Worm (Caenorhabditis elegans) whole organism, late embryonic: ENCODE measurements around the gene T25D1.2.
A peak's percentile ranks its signal among the peaks of the same experiment; 100 is the strongest.

Experiments used
- C38D4.7 ChIP-seq: fragments of 200-800 bp; sonication (Bioruptor generic); optimal IDR thresholded peaks from 2 replicates; lab custom pipeline; 2018; ENCODE audit warnings: mild to moderate bottlenecking, missing genetic modification characterization, moderate library complexity, missing compliant biosample characterization
- K02D7.2 ChIP-seq: sonication (generic microtip); optimal IDR thresholded peaks from 2 replicates; lab custom pipeline; 2017; ENCODE audit warnings: mild to moderate bottlenecking, missing genetic modification characterization, missing compliant biosample characterization
- K09A11.1 ChIP-seq: sonication (generic microtip); optimal IDR thresholded peaks from 2 replicates; lab custom pipeline; 2017; ENCODE audit warnings: antibody characterized with exemption, mild to moderate bottlenecking, missing genetic modification characterization, missing compliant biosample characterization; ENCODE audit not compliant: insufficient read depth
- ceh-18 ChIP-seq: sonication (generic microtip); optimal IDR thresholded peaks from 2 replicates; lab custom pipeline; 2016; ENCODE audit warnings: missing genetic modification characterization, missing compliant biosample characterization
- ceh-2 ChIP-seq: sonication (generic microtip); optimal IDR thresholded peaks from 2 replicates; lab custom pipeline; 2016; ENCODE audit warnings: missing genotype, missing genetic modification characterization, missing compliant biosample characterization
- ceh-24 ChIP-seq: sonication (generic microtip); optimal IDR thresholded peaks from 2 replicates; lab custom pipeline; 2016; ENCODE audit warnings: mild to moderate bottlenecking, missing genetic modification characterization, missing compliant biosample characterization
- ceh-30 ChIP-seq: fragments of 150-350 bp; optimal IDR thresholded peaks from 2 replicates; lab custom pipeline; 2014; ENCODE audit warnings: missing biosample characterization, missing genetic modification characterization
- ceh-31 ChIP-seq: sonication (generic microtip); optimal IDR thresholded peaks from 2 replicates; lab custom pipeline; 2016; ENCODE audit warnings: missing genetic modification characterization, missing compliant biosample characterization
- ceh-34 ChIP-seq: sonication (generic microtip); optimal IDR thresholded peaks from 2 replicates; lab custom pipeline; 2016; ENCODE audit warnings: mild to moderate bottlenecking, missing genetic modification characterization, missing compliant biosample characterization
- ceh-45 ChIP-seq: fragments of 200-800 bp; sonication (Bioruptor generic); IDR thresholded peaks from 2 replicates; pipeline ENCODE4 v1.3.6; 2022; ENCODE audit warnings: missing genetic modification reagents, missing genetic modification characterization, missing compliant biosample characterization
- ceh-6 ChIP-seq: fragments of 200-800 bp; sonication (Bioruptor generic); optimal IDR thresholded peaks from 2 replicates; lab custom pipeline; 2018; ENCODE audit warnings: mild to moderate bottlenecking, missing genetic modification characterization, missing compliant biosample characterization
- che-1 ChIP-seq: sonication (generic microtip); optimal IDR thresholded peaks from 2 replicates; lab custom pipeline; 2016; ENCODE audit warnings: mild to moderate bottlenecking, missing genetic modification characterization, missing compliant biosample characterization
- dmd-4 ChIP-seq: sonication (generic microtip); optimal IDR thresholded peaks from 2 replicates; lab custom pipeline; 2016; ENCODE audit warnings: borderline replicate concordance, missing genetic modification characterization, missing compliant biosample characterization
- dve-1 ChIP-seq: sonication (generic microtip); optimal IDR thresholded peaks from 2 replicates; lab custom pipeline; 2017; ENCODE audit warnings: antibody characterized with exemption, mild to moderate bottlenecking, missing genetic modification characterization, missing compliant biosample characterization
- elt-2 ChIP-seq: sonication (generic microtip); optimal IDR thresholded peaks from 2 replicates; lab custom pipeline; 2016; ENCODE audit warnings: missing genetic modification reagents, missing genetic modification characterization, missing compliant biosample characterization
- elt-4 ChIP-seq: sonication (generic microtip); optimal IDR thresholded peaks from 2 replicates; lab custom pipeline; 2016; ENCODE audit warnings: missing genetic modification characterization, missing compliant biosample characterization
- fkh-6 ChIP-seq: sonication (generic microtip); optimal IDR thresholded peaks from 2 replicates; lab custom pipeline; 2016; ENCODE audit warnings: missing genetic modification characterization, missing compliant biosample characterization
- gmeb-2 ChIP-seq: sonication (generic microtip); optimal IDR thresholded peaks from 2 replicates; lab custom pipeline; 2016; ENCODE audit warnings: missing genetic modification characterization, inconsistent platforms, missing compliant biosample characterization
- hlh-13 ChIP-seq: fragments of 200-800 bp; sonication (Bioruptor generic); optimal IDR thresholded peaks from 2 replicates; lab custom pipeline; 2018; ENCODE audit warnings: mild to moderate bottlenecking, missing genetic modification characterization, missing compliant biosample characterization
- hlh-15 ChIP-seq: sonication (generic microtip); optimal IDR thresholded peaks from 2 replicates; lab custom pipeline; 2016; ENCODE audit warnings: missing genetic modification characterization, missing compliant biosample characterization
- hlh-6 ChIP-seq: sonication (generic microtip); optimal IDR thresholded peaks from 2 replicates; lab custom pipeline; 2016; ENCODE audit warnings: missing genotype, missing genetic modification characterization, missing compliant biosample characterization
- hlh-8 ChIP-seq: sonication (generic microtip); optimal IDR thresholded peaks from 2 replicates; lab custom pipeline; 2016; ENCODE audit warnings: missing genotype, missing genetic modification characterization, missing compliant biosample characterization
- lin-11 ChIP-seq: fragments of 200-800 bp; sonication (Bioruptor generic); optimal IDR thresholded peaks from 2 replicates; lab custom pipeline; 2018; ENCODE audit warnings: mild to moderate bottlenecking, missing genetic modification characterization, missing compliant biosample characterization
- madf-2 ChIP-seq: sonication (generic microtip); optimal IDR thresholded peaks from 2 replicates; lab custom pipeline; 2017; ENCODE audit warnings: missing genetic modification characterization, missing compliant biosample characterization
- mec-3 ChIP-seq: sonication (generic microtip); optimal IDR thresholded peaks from 2 replicates; lab custom pipeline; 2016; ENCODE audit warnings: borderline replicate concordance, missing genetic modification characterization, missing compliant biosample characterization
- nfya-1 ChIP-seq: sonication (generic microtip); optimal IDR thresholded peaks from 2 replicates; lab custom pipeline; 2017; ENCODE audit warnings: missing genetic modification characterization, mild to moderate bottlenecking, missing compliant biosample characterization, antibody characterized with exemption, moderate library complexity
- nhr-11 ChIP-seq: fragments of 150-350 bp; optimal IDR thresholded peaks from 2 replicates; lab custom pipeline; 2014; ENCODE audit warnings: missing biosample characterization, missing genetic modification characterization
- odd-2 ChIP-seq: sonication (generic microtip); optimal IDR thresholded peaks from 2 replicates; lab custom pipeline; 2017; ENCODE audit warnings: antibody characterized with exemption, mild to moderate bottlenecking, missing genetic modification characterization, missing compliant biosample characterization
- pat-9 ChIP-seq: fragments of 200-800 bp; sonication (Bioruptor generic); optimal IDR thresholded peaks from 2 replicates; lab custom pipeline; 2018; ENCODE audit warnings: mild to moderate bottlenecking, missing genetic modification characterization, moderate library complexity, missing compliant biosample characterization
- pqm-1 ChIP-seq: sonication (generic microtip); optimal IDR thresholded peaks from 2 replicates; lab custom pipeline; 2016; ENCODE audit warnings: missing genetic modification characterization, missing compliant biosample characterization
- ref-2 ChIP-seq: sonication (generic microtip); optimal IDR thresholded peaks from 2 replicates; lab custom pipeline; 2016; ENCODE audit warnings: missing genetic modification characterization, missing compliant biosample characterization
- rnt-1 ChIP-seq: sonication (generic microtip); optimal IDR thresholded peaks from 2 replicates; lab custom pipeline; 2016; ENCODE audit warnings: missing genetic modification characterization, missing compliant biosample characterization
- sox-2 ChIP-seq: fragments of 200-800 bp; sonication (Bioruptor generic); IDR thresholded peaks from 2 replicates; pipeline ENCODE4 v1.3.6; 2022; ENCODE audit warnings: missing genetic modification reagents, missing genetic modification characterization, missing compliant biosample characterization
- ttx-3 ChIP-seq: sonication (generic microtip); optimal IDR thresholded peaks from 2 replicates; lab custom pipeline; 2016; ENCODE audit warnings: missing genetic modification reagents, missing genetic modification characterization, missing compliant biosample characterization
- unc-3 ChIP-seq, 2 experiments: fragments of 200-800 bp in 1 of 2; sonication (Bioruptor generic) in 1 of 2; sonication (generic microtip) in 1 of 2; conservative IDR thresholded peaks in 1 of 2; optimal IDR thresholded peaks in 1 of 2; 2 replicates each; pipeline versions ENCODE4 v1.3.6 to Lab custom; 2016 to 2022; ENCODE audit warnings: missing compliant biosample characterization in 2 of 2, missing genetic modification characterization in 2 of 2, missing genetic modification reagents in 1 of 2
- unc-86 ChIP-seq: sonication (generic microtip); optimal IDR thresholded peaks from 2 replicates; lab custom pipeline; 2016; ENCODE audit warnings: missing genetic modification characterization, missing compliant biosample characterization

The T25D1.2 gene

ce11 chrX:16545641-16546040 lies 30.3 kb downstream of the T25D1.2 start:
- no peak for TF ChIP-seq gmeb-2 (tag; lab: Kevin White, UChicago)
- no peak for TF ChIP-seq nhr-11
- no peak for TF ChIP-seq dmd-4 (tag; lab: Kevin White, UChicago)
- TF ChIP-seq odd-2 (tag; lab: Kevin White, UChicago): no peak
- TF ChIP-seq che-1: no peak
- TF ChIP-seq ref-2 (tag; lab: Kevin White, UChicago): no peak
- no peak for TF ChIP-seq K02D7.2 (tag; lab: Kevin White, UChicago)
- TF ChIP-seq ceh-45 (GFP tag; lab: Robert Waterston, UW): no peak
- no peak for TF ChIP-seq K09A11.1 (tag; lab: Kevin White, UChicago)
- TF ChIP-seq ceh-6 (GFP tag; lab: Kevin White, UChicago): no peak
- TF ChIP-seq ceh-30 (tag; lab: Kevin White, UChicago): no peak
- TF ChIP-seq hlh-15 (tag; lab: Kevin White, UChicago): no peak
- no peak for TF ChIP-seq sox-2 (GFP tag; lab: Robert Waterston, UW)

ce11 chrX:16546135-16546534 lies 30.8 kb downstream of the T25D1.2 start:
- TF ChIP-seq ceh-34 (tag; lab: Kevin White, UChicago) (no peak), ceh-18 (tag; lab: Kevin White, UChicago) (no peak), rnt-1 (no peak), ceh-6 (GFP tag; lab: Kevin White, UChicago) (no peak), elt-2 (tag; lab: Kevin White, UChicago) (no peak), madf-2 (tag; lab: Kevin White, UChicago) (no peak), elt-4 (tag; lab: Kevin White, UChicago) (no peak)

ce11 chrX:16548290-16548689 lies 32.9 kb downstream of the T25D1.2 start:
- TF ChIP-seq ref-2 (tag; lab: Kevin White, UChicago) (no peak), elt-2 (tag; lab: Kevin White, UChicago) (no peak), che-1 (no peak), nfya-1 (tag; lab: Kevin White, UChicago) (no peak), hlh-6 (tag; lab: Kevin White, UChicago) (no peak), pqm-1 (tag; lab: Kevin White, UChicago) (no peak), madf-2 (tag; lab: Kevin White, UChicago) (no peak), fkh-6 (tag; lab: Kevin White, UChicago) (no peak), lin-11 (no peak), K02D7.2 (tag; lab: Kevin White, UChicago) (no peak), pat-9 (tag; lab: Kevin White, UChicago) (no peak), ceh-24 (no peak), gmeb-2 (tag; lab: Kevin White, UChicago) (no peak), dve-1 (tag; lab: Kevin White, UChicago) (no peak), ceh-31 (tag; lab: Kevin White, UChicago) (no peak), hlh-8 (tag; lab: Kevin White, UChicago) (no peak), ttx-3 (tag; lab: Kevin White, UChicago) (no peak)

ce11 chrX:16550551-16550950 lies 35.2 kb downstream of the T25D1.2 start:
- TF ChIP-seq K02D7.2 (tag; lab: Kevin White, UChicago): no peak
- TF ChIP-seq, all 69 proteins: peak for 0

DNA sequence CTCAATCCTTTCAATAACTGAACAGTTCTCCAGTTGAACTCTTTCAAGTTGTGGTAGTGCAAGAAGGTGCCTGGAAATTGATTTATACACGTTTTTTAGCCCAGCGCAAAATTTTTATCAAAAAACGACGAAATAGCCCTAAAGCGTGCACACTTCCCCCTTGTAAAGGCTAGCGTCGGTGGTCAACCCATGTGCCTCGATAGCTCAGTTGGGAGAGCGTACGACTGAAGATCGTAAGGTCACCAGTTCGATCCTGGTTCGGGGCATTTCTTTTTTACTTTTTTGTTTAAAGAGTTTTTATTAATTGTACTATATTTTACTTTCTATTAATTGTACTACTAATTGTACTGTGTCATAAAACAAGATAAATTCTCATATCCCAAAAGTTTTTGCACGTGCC lies 36.0 kb downstream of the T25D1.2 start:
- TF ChIP-seq mec-3 (tag; lab: Kevin White, UChicago) (no peak), nfya-1 (tag; lab: Kevin White, UChicago) (peak; percentile 6), sox-2 (GFP tag; lab: Robert Waterston, UW) (no peak), pat-9 (tag; lab: Kevin White, UChicago) (peak; percentile 11), hlh-13 (GFP tag; lab: Kevin White, UChicago) (peak; percentile 20), ceh-2 (tag; lab: Kevin White, UChicago) (no peak), ceh-6 (GFP tag; lab: Kevin White, UChicago) (peak; percentile 12), gmeb-2 (tag; lab: Kevin White, UChicago) (peak; percentile 41), unc-86 (tag; lab: Kevin White, UChicago) (peak; percentile 6), unc-3 (GFP tag; conservative IDR thresholded peaks at IDR 0.05; lab: Robert Waterston, UW) (0 out of 2 replicates have a peak, but pooled peaks have one; percentile 29), unc-3 (tag; optimal IDR thresholded peaks at IDR 0.05; lab: Kevin White, UChicago) (no peak), C38D4.7 (GFP tag; lab: Kevin White, UChicago) (peak; percentile 38)
